Fruit fly (Drosophila melanogaster): Measurements from ENCODE around the gene IP3K1.

The IP3K1 gene

dm6 chr2L:9758856-9759255 is 23.3 kb upstream of the IP3K1 start (continued):
- TF ChIP-seq CG3163 (GFP tag; optimal IDR thresholded peaks at IDR 0.05) (peak; percentile 27), CG4328 (GFP tag; optimal IDR thresholded peaks at IDR 0.05) (peak; percentile 11), dmrt11E (tag; optimal IDR thresholded peaks at IDR 0.05) (no peak), Asciz (GFP tag; optimal IDR thresholded peaks at IDR 0.05) (no peak), CG7745 (tag; optimal IDR thresholded peaks at IDR 0.05) (no peak), repo (GFP tag; optimal IDR thresholded peaks at IDR 0.05) (no peak), CG2129 (GFP tag; IDR thresholded peaks at IDR 0.05; ENCODE audit: partially characterized antibody) (peak; percentile 87), CG3407 (GFP tag; optimal IDR thresholded peaks at IDR 0.05) (no peak), TFAM (GFP tag; optimal IDR thresholded peaks at IDR 0.05) (no peak), Oaz (GFP tag; IDR thresholded peaks at IDR 0.05) (no peak), fd3F (GFP tag; optimal IDR thresholded peaks at IDR 0.05) (peak; percentile 14), CG2889 (GFP tag; IDR thresholded peaks at IDR 0.05) (no peak), Fer1 (GFP tag; optimal IDR thresholded peaks at IDR 0.05) (peak; percentile 23), nau (GFP tag; optimal IDR thresholded peaks at IDR 0.05) (no peak), Sox100B (GFP tag; optimal IDR thresholded peaks at IDR 0.05) (no peak), sug (tag; optimal IDR thresholded peaks at IDR 0.05) (peak; percentile 65), wdn (GFP tag; IDR thresholded peaks at IDR 0.05) (peak; percentile 69), HLHmδ (GFP tag; optimal IDR thresholded peaks at IDR 0.05) (peak; percentile 57), crp (GFP tag; optimal IDR thresholded peaks at IDR 0.05) (no peak), crc (GFP tag; optimal IDR thresholded peaks at IDR 0.05) (no peak), CG12104 (GFP tag; optimal IDR thresholded peaks at IDR 0.05) (no peak), fu2 (GFP tag; optimal IDR thresholded peaks at IDR 0.05) (peak; percentile 63), psq (GFP tag; optimal IDR thresholded peaks at IDR 0.05) (peak; percentile 10), CG33213 (GFP tag; optimal IDR thresholded peaks at IDR 0.05) (peak; percentile 53), zfh1 (GFP tag; IDR thresholded peaks at IDR 0.05) (peak; percentile 79), CG11085 (GFP tag; IDR thresholded peaks at IDR 0.05) (peak; percentile 77), al (GFP tag; IDR thresholded peaks at IDR 0.05) (peak; percentile 58), CG12219 (GFP tag; optimal IDR thresholded peaks at IDR 0.05) (peak; percentile 30), Atf-2 (GFP tag; optimal IDR thresholded peaks at IDR 0.05) (no peak), CG4617 (GFP tag; optimal IDR thresholded peaks at IDR 0.05; ENCODE audit: borderline replicate concordance) (no peak), Adf1 (GFP tag; IDR thresholded peaks at IDR 0.05) (peak; percentile 90), wor (GFP tag; IDR thresholded peaks at IDR 0.05) (no peak), Camta (GFP tag; optimal IDR thresholded peaks at IDR 0.05) (no peak), HLH54F (GFP tag; optimal IDR thresholded peaks at IDR 0.05) (peak; percentile 69), CG2712 (tag; optimal IDR thresholded peaks at IDR 0.05) (peak; percentile 71), fru (optimal IDR thresholded peaks at IDR 0.05) (peak; percentile 21), ken (GFP tag; IDR thresholded peaks at IDR 0.05) (peak; percentile 64), sr (GFP tag; IDR thresholded peaks at IDR 0.05) (peak; percentile 63; the same call in 1 of the 3 replicates), emc (GFP tag; optimal IDR thresholded peaks at IDR 0.05) (peak; percentile 15), CG6689 (GFP tag; IDR thresholded peaks at IDR 0.05) (peak; percentile 32; the same call in 1 of the 2 replicates), CG6854 (GFP tag; optimal IDR thresholded peaks at IDR 0.05) (no peak), CrebB (tag; optimal IDR thresholded peaks at IDR 0.05) (no peak), trem (tag; optimal IDR thresholded peaks at IDR 0.05) (peak; percentile 55), Elba2 (GFP tag; optimal IDR thresholded peaks at IDR 0.05) (no peak), CG11398 (GFP tag; optimal IDR thresholded peaks at IDR 0.05) (no peak), CG10543 (GFP tag; optimal IDR thresholded peaks at IDR 0.05) (peak; percentile 16), slp2 (GFP tag; optimal IDR thresholded peaks at IDR 0.05) (no peak), CG16813 (GFP tag; IDR thresholded peaks at IDR 0.05; ENCODE audit: partially characterized antibody) (peak; percentile 94), Max (GFP tag; optimal IDR thresholded peaks at IDR 0.05) (no peak), disco-r (GFP tag; optimal IDR thresholded peaks at IDR 0.05) (no peak), grau (tag; optimal IDR thresholded peaks at IDR 0.05) (peak; percentile 58), maf-S (GFP tag; optimal IDR thresholded peaks at IDR 0.05) (peak; percentile 1)
